Worm (Caenorhabditis elegans): ENCODE results near the gene C03A3.1.

DNA sequence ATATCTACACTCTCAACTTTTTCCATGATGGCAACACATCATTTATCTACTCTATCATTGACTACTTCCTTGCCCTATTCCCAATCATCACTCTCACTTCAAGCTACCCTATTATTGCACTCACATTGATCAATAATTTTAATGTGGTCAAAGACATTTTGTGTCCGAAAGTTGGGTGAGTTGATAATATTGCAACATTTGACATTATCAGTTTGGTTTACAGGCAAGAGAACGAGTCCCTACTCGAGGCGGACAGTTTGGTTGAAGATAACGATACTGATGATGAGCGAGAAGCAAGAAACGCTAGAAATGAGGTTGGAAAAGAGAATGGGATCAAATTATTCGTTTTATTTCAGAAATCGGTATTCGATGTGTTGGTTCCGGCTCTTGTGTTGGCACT lies 7.6 kb downstream of the C03A3.1 start:
- TF ChIP-seq nhr-77 (tag; optimal IDR thresholded peaks at IDR 0.05) (no peak), snpc-4 (tag; optimal IDR thresholded peaks at IDR 0.05) (no peak)
